Worm (Caenorhabditis elegans): ENCODE data around the gene cyp-13A2.

- TF ChIP-seq unc-39 (tag; optimal IDR thresholded peaks at IDR 0.05) (no peak), egl-27 (tag; optimal IDR thresholded peaks at IDR 0.05) (peak; percentile 83), lin-13 (GFP tag; optimal IDR thresholded peaks at IDR 0.05) (no peak), peb-1 (tag; optimal IDR thresholded peaks at IDR 0.05) (no peak), zag-1 (tag; optimal IDR thresholded peaks at IDR 0.05) (no peak), nhr-10 (tag; optimal IDR thresholded peaks at IDR 0.05) (no peak), nhr-11 (tag; optimal IDR thresholded peaks at IDR 0.05) (no peak), unc-62 (GFP tag; optimal IDR thresholded peaks at IDR 0.05) (no peak), lin-11 (tag; optimal IDR thresholded peaks at IDR 0.05) (no peak), snpc-4 (tag; optimal IDR thresholded peaks at IDR 0.05) (peak; percentile 95), ama-1 (optimal IDR thresholded peaks at IDR 0.05) (no peak), nhr-237 (tag; optimal IDR thresholded peaks at IDR 0.05) (no peak), sma-9 (GFP tag; optimal IDR thresholded peaks at IDR 0.05) (peak; percentile 92), sma-9 (tag; optimal IDR thresholded peaks at IDR 0.05) (no peak), mdl-1 (tag; optimal IDR thresholded peaks at IDR 0.05) (peak in 1 of 2 experiments; percentile 68)
Observed at ce11 chrII:9787395-9788152, at the start of gene cyp-13A2.
